Fruit fly (Drosophila melanogaster) whole organism, embryonic: ENCODE data around the gene CG42263.

Experiments used
- Awh ChIP-seq: fragments of 200-800 bp; sonication (Bioruptor generic); IDR thresholded peaks from 2 replicates; pipeline ENCODE4, ENCODE4 v1.3.6; 2022; ENCODE audit warnings: missing biosample characterization, missing genetic modification characterization
- B-H1 ChIP-seq: fragments of 200-800 bp; sonication (Bioruptor generic); IDR thresholded peaks from 3 replicates; pipeline ENCODE4 v1.3.6; 2022; ENCODE audit warnings: missing biosample characterization, missing genetic modification characterization
- Bdp1 ChIP-seq: fragments of 200-800 bp; sonication (Bioruptor generic); optimal IDR thresholded peaks from 3 replicates; lab custom pipeline; 2016; ENCODE audit warnings: missing biosample characterization, missing genetic modification characterization
- CG12769 ChIP-seq: fragments of 200-800 bp; sonication (Bioruptor generic); optimal IDR thresholded peaks from 2 replicates; lab custom pipeline; 2019; ENCODE audit warnings: missing biosample characterization, mild to moderate bottlenecking, missing genetic modification characterization, moderate library complexity
- CG13624 ChIP-seq: fragments of 200-800 bp; sonication (Bioruptor generic); optimal IDR thresholded peaks from 2 replicates; lab custom pipeline; 2016; ENCODE audit warnings: missing biosample characterization, missing genetic modification characterization
- CG13894 ChIP-seq: fragments of 200-800 bp; sonication (Bioruptor generic); optimal IDR thresholded peaks from 3 replicates; lab custom pipeline; 2018; ENCODE audit warnings: missing biosample characterization, mild to moderate bottlenecking, missing genetic modification characterization, moderate library complexity
- CG15514 ChIP-seq: fragments of 200-800 bp; sonication (Bioruptor generic); optimal IDR thresholded peaks from 3 replicates; lab custom pipeline; 2017; ENCODE audit warnings: missing biosample characterization, missing genetic modification characterization, mild to moderate bottlenecking, moderate library complexity, missing genetic modification reagents
- CG2129 ChIP-seq: fragments of 200-800 bp; sonication (Bioruptor generic); IDR thresholded peaks from 2 replicates; pipeline ENCODE4 v1.3.6; 2022; ENCODE audit warnings: missing biosample characterization, missing genetic modification characterization; ENCODE audit not compliant: partially characterized antibody
- CG30020 ChIP-seq: fragments of 200-800 bp; optimal IDR thresholded peaks from 2 replicates; lab custom pipeline; 2019; ENCODE audit warnings: missing biosample characterization, mild to moderate bottlenecking, missing genetic modification characterization, moderate library complexity
- CG3995 ChIP-seq: fragments of 200-800 bp; sonication (Bioruptor generic); optimal IDR thresholded peaks from 3 replicates; lab custom pipeline; 2016; ENCODE audit warnings: missing biosample characterization, missing genetic modification characterization
- CG4328 ChIP-seq: fragments of 200-800 bp; sonication (Bioruptor generic); optimal IDR thresholded peaks from 3 replicates; lab custom pipeline; 2017; ENCODE audit warnings: missing biosample characterization, missing genetic modification reagents, missing genetic modification characterization
- CG43689 ChIP-seq: fragments of 200-800 bp; sonication (Bioruptor generic); IDR thresholded peaks from 2 replicates; pipeline ENCODE4 v1.3.6; 2022; ENCODE audit warnings: missing biosample characterization, missing genetic modification characterization
- CG6689 ChIP-seq: fragments of 200-800 bp; sonication (Bioruptor generic); IDR thresholded peaks from 2 replicates; pipeline ENCODE4 v1.3.6; 2022; ENCODE audit warnings: missing biosample characterization, missing genetic modification characterization
- CG6854 ChIP-seq: fragments of 200-800 bp; sonication (Bioruptor generic); optimal IDR thresholded peaks from 3 replicates; lab custom pipeline; 2017; ENCODE audit warnings: missing biosample characterization, mild to moderate bottlenecking, missing genetic modification characterization
- CG7271 ChIP-seq: fragments of 200-800 bp; sonication (Bioruptor generic); optimal IDR thresholded peaks from 2 replicates; lab custom pipeline; 2018; ENCODE audit warnings: missing biosample characterization, mild to moderate bottlenecking, missing genetic modification characterization, moderate library complexity
- CG7556 ChIP-seq: fragments of 200-800 bp; sonication (Bioruptor generic); optimal IDR thresholded peaks from 2 replicates; lab custom pipeline; 2017; ENCODE audit warnings: missing biosample characterization, mild to moderate bottlenecking, missing genetic modification characterization
- CG8089 ChIP-seq: fragments of 200-800 bp; sonication (Bioruptor generic); optimal IDR thresholded peaks from 3 replicates; lab custom pipeline; 2016; ENCODE audit warnings: missing biosample characterization, missing genetic modification characterization
- CG8765 ChIP-seq: fragments of 200-800 bp; sonication (Bioruptor generic); IDR thresholded peaks from 2 replicates; pipeline ENCODE4 v1.3.6; 2022; ENCODE audit warnings: missing biosample characterization, missing genetic modification characterization
- CG9215 ChIP-seq: fragments of 200-800 bp; sonication (Bioruptor generic); IDR thresholded peaks from 2 replicates; pipeline ENCODE4 v1.3.6; 2022; ENCODE audit warnings: missing biosample characterization, missing genetic modification characterization
- CG9876 ChIP-seq: fragments of 200-800 bp; sonication (Bioruptor generic); optimal IDR thresholded peaks from 2 replicates; lab custom pipeline; 2016; ENCODE audit warnings: missing biosample characterization, missing genetic modification characterization
- D19A ChIP-seq: fragments of 200-800 bp; optimal IDR thresholded peaks from 3 replicates; lab custom pipeline; 2019; ENCODE audit warnings: missing biosample characterization, mild to moderate bottlenecking, missing genetic modification characterization, moderate library complexity
- Elba2 ChIP-seq: fragments of 200-800 bp; sonication (Bioruptor generic); optimal IDR thresholded peaks from 3 replicates; lab custom pipeline; 2016; ENCODE audit warnings: missing biosample characterization, missing genetic modification characterization
- Ets97D ChIP-seq: fragments of 200-800 bp; sonication (Bioruptor generic); optimal IDR thresholded peaks from 3 replicates; lab custom pipeline; 2016; ENCODE audit warnings: missing biosample characterization, missing genetic modification characterization
- GATAe ChIP-seq: fragments of 200-800 bp; sonication (Bioruptor generic); conservative IDR thresholded peaks from 2 replicates; pipeline ENCODE4 v1.3.6; 2022; ENCODE audit warnings: missing biosample characterization, missing genetic modification characterization
- HLH4C ChIP-seq: fragments of 200-800 bp; sonication (Bioruptor generic); IDR thresholded peaks from 3 replicates; pipeline ENCODE4 v1.3.6; 2022; ENCODE audit warnings: missing biosample characterization, missing genetic modification characterization; ENCODE audit not compliant: partially characterized antibody
- HLH54F ChIP-seq: fragments of 200-800 bp; sonication (Bioruptor generic); optimal IDR thresholded peaks from 3 replicates; lab custom pipeline; 2016; ENCODE audit warnings: missing biosample characterization, missing genetic modification characterization
- HmgD ChIP-seq: fragments of 200-800 bp; sonication (Bioruptor generic); optimal IDR thresholded peaks from 3 replicates; lab custom pipeline; 2016; ENCODE audit warnings: missing biosample characterization, missing genetic modification characterization
- Lim3 ChIP-seq: fragments of 200-800 bp; sonication (Bioruptor generic); IDR thresholded peaks from 2 replicates; pipeline ENCODE4 v1.3.6; 2022; ENCODE audit warnings: missing biosample characterization, missing genetic modification characterization
- Mrtf ChIP-seq: fragments of 200-800 bp; sonication (Bioruptor generic); IDR thresholded peaks from 3 replicates; pipeline ENCODE4 v1.3.6; 2022; ENCODE audit warnings: missing biosample characterization, missing genetic modification characterization
- NFAT ChIP-seq: fragments of 200-800 bp; sonication (Bioruptor generic); IDR thresholded peaks from 2 replicates; pipeline ENCODE4 v1.3.6; 2022; ENCODE audit warnings: missing biosample characterization, missing genetic modification characterization
- Poxn ChIP-seq: fragments of 200-800 bp; sonication (Bioruptor generic); IDR thresholded peaks from 2 replicates; pipeline ENCODE4 v1.3.6; 2022; ENCODE audit warnings: missing biosample characterization, missing genetic modification characterization
- bbx ChIP-seq: fragments of 200-800 bp; sonication (Bioruptor generic); IDR thresholded peaks from 2 replicates; pipeline ENCODE4 v1.3.6; 2022; ENCODE audit warnings: missing biosample characterization, missing genetic modification characterization; ENCODE audit not compliant: partially characterized antibody
- dimm ChIP-seq: fragments of 200-800 bp; sonication (Bioruptor generic); IDR thresholded peaks from 2 replicates; pipeline ENCODE4 v1.3.6; 2022; ENCODE audit warnings: missing biosample characterization, missing genetic modification characterization
- dysf ChIP-seq: fragments of 200-800 bp; sonication (Bioruptor generic); IDR thresholded peaks from 3 replicates; pipeline ENCODE4 v1.3.6; 2022; ENCODE audit warnings: missing biosample characterization, missing genetic modification characterization
- gfzf ChIP-seq: fragments of 200-800 bp; sonication (Bioruptor generic); optimal IDR thresholded peaks from 2 replicates; lab custom pipeline; 2016; ENCODE audit warnings: missing biosample characterization, mild to moderate bottlenecking, missing genetic modification characterization, moderate library complexity
- gsb-n ChIP-seq: fragments of 200-800 bp; sonication (Bioruptor generic); optimal IDR thresholded peaks from 3 replicates; lab custom pipeline; 2018; ENCODE audit warnings: missing biosample characterization, mild to moderate bottlenecking, missing genetic modification characterization
- hth ChIP-seq: fragments of >200 bp; optimal IDR thresholded peaks from 2 replicates; lab custom pipeline; 2017; ENCODE audit warnings: inconsistent platforms
- jumu ChIP-seq: fragments of 200-800 bp; sonication (Bioruptor generic); optimal IDR thresholded peaks from 3 replicates; lab custom pipeline; 2016; ENCODE audit warnings: missing biosample characterization, missing genetic modification characterization
- kah ChIP-seq: fragments of 200-800 bp; sonication (Bioruptor generic); optimal IDR thresholded peaks from 2 replicates; lab custom pipeline; 2018; ENCODE audit warnings: missing biosample characterization, mild to moderate bottlenecking, missing genetic modification characterization
- kay ChIP-seq: fragments of 200-800 bp; sonication (Bioruptor generic); optimal IDR thresholded peaks from 2 replicates; lab custom pipeline; 2016; ENCODE audit warnings: missing biosample characterization, missing genetic modification characterization
- nerfin-2 ChIP-seq: fragments of 200-800 bp; sonication (Bioruptor generic); IDR thresholded peaks from 2 replicates; pipeline ENCODE4 v1.3.6; 2022; ENCODE audit warnings: missing biosample characterization, missing genetic modification characterization; ENCODE audit not compliant: partially characterized antibody
- peb ChIP-seq: fragments of 200-800 bp; sonication (Bioruptor generic); IDR thresholded peaks from 2 replicates; pipeline ENCODE4 v1.3.6; 2022; ENCODE audit warnings: missing biosample characterization, missing genetic modification characterization
- pfk ChIP-seq: fragments of 200-800 bp; sonication (Bioruptor generic); optimal IDR thresholded peaks from 2 replicates; lab custom pipeline; 2018; ENCODE audit warnings: missing biosample characterization, mild to moderate bottlenecking, missing genetic modification characterization, moderate library complexity
- phol ChIP-seq: fragments of 200-800 bp; sonication (Bioruptor generic); optimal IDR thresholded peaks from 3 replicates; lab custom pipeline; 2018; ENCODE audit warnings: missing biosample characterization, mild to moderate bottlenecking, missing genetic modification characterization, moderate library complexity
- ranshi ChIP-seq: fragments of 200-800 bp; sonication (Bioruptor generic); IDR thresholded peaks from 2 replicates; pipeline ENCODE4 v1.3.6; 2022; ENCODE audit warnings: missing biosample characterization, missing genetic modification characterization
- salm ChIP-seq: fragments of 200-800 bp; sonication (Bioruptor generic); optimal IDR thresholded peaks from 2 replicates; lab custom pipeline; 2018; ENCODE audit warnings: missing biosample characterization, mild to moderate bottlenecking, missing genetic modification characterization
- sima ChIP-seq: fragments of 200-800 bp; sonication (Bioruptor generic); optimal IDR thresholded peaks from 2 replicates; lab custom pipeline; 2016; ENCODE audit warnings: missing biosample characterization, missing genetic modification characterization
- so ChIP-seq: fragments of 200-800 bp; sonication (Bioruptor generic); IDR thresholded peaks from 3 replicates; pipeline ENCODE4 v1.3.6; 2022; ENCODE audit warnings: missing biosample characterization, missing genetic modification characterization
- stwl ChIP-seq: fragments of 200-800 bp; sonication (Bioruptor generic); optimal IDR thresholded peaks from 3 replicates; lab custom pipeline; 2018; ENCODE audit warnings: missing biosample characterization, mild to moderate bottlenecking, missing genetic modification characterization, moderate library complexity
- sug ChIP-seq: fragments of 200-800 bp; optimal IDR thresholded peaks from 2 replicates; lab custom pipeline; 2019; ENCODE audit warnings: missing biosample characterization, mild to moderate bottlenecking, missing genetic modification characterization, moderate library complexity
- vfl ChIP-seq: fragments of 200-800 bp; sonication (Bioruptor generic); optimal IDR thresholded peaks from 2 replicates; lab custom pipeline; 2016; ENCODE audit warnings: missing biosample characterization, missing genetic modification characterization
- zfh2 ChIP-seq: fragments of 200-800 bp; sonication (Bioruptor generic); optimal IDR thresholded peaks from 2 replicates; lab custom pipeline; 2016; ENCODE audit warnings: missing biosample characterization, missing genetic modification characterization

Gene CG42263

DNA sequence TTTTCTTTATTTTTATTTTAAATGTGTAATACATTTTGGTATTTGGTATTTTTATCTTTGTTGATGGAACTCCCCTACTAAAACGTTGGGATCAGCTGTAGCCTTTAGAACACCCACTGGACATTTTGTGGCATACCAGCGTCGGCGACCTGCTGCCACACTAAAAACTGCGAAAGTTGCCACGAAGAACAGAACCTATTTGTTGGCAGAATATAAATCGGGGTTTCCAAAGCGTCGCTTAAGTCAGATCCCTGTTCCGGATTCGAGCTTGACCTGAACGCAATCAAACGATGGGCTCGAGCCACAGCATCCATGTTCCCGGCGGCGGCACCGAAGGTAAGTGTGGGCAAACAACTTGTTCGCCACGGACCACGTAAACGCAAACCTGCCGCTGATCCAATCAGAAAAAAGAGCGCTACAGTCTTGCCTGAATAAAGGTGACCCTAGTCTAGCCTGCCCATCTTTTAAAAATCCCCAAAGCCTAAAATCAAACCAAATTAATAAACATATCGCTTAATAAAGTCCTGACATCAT is 30.8 kb downstream of the CG42263 start, which contains the start of gene Grasp65 (continued):
- TF ChIP-seq kay (GFP tag; lab: Kevin White, UChicago) (no peak), CG3995 (GFP tag; lab: Kevin White, UChicago) (no peak), Bdp1 (GFP tag; lab: Kevin White, UChicago) (no peak), CG13894 (tag; lab: Kevin White, UChicago) (no peak), stwl (tag; lab: Kevin White, UChicago) (peak; percentile 21), dysf (GFP tag; lab: Robert Waterston, UW) (0 out of 3 replicates have a peak, but pooled peaks have one; percentile 17), CG4328 (GFP tag; lab: Kevin White, UChicago) (no peak), Lim3 (GFP tag; lab: Robert Waterston, UW) (no peak), CG12769 (no peak), D19A (peak; percentile 21), vfl (no peak), kah (GFP tag; lab: Kevin White, UChicago) (peak; percentile 58), HLH54F (GFP tag; lab: Kevin White, UChicago) (no peak), peb (GFP tag; lab: Robert Waterston, UW) (no peak), CG8089 (GFP tag; lab: Kevin White, UChicago) (no peak), CG8765 (no peak), dimm (no peak), jumu (GFP tag; lab: Kevin White, UChicago) (no peak), CG6854 (GFP tag; lab: Kevin White, UChicago) (no peak), Poxn (GFP tag; lab: Robert Waterston, UW) (no peak), CG30020 (tag; lab: Kevin White, UChicago) (peak; percentile 21), GATAe (GFP tag; lab: Robert Waterston, UW) (no peak), Mrtf (GFP tag; lab: Robert Waterston, UW) (no peak), so (GFP tag; lab: Robert Waterston, UW) (no peak), CG15514 (peak; percentile 39), zfh2 (no peak), CG9215 (GFP tag; lab: Robert Waterston, UW) (no peak), phol (tag; lab: Kevin White, UChicago) (peak; percentile 29), bbx (GFP tag; lab: Robert Waterston, UW) (peak; percentile 40; the same call in 1 of the 2 replicates), HmgD (no peak), hth (lab: Kevin White, UChicago) (no peak), sima (no peak), sug (peak; percentile 27), CG7271 (tag; lab: Kevin White, UChicago) (no peak), pfk (no peak), CG13624 (GFP tag; lab: Kevin White, UChicago) (no peak), B-H1 (no peak), CG7556 (no peak), CG9876 (GFP tag; lab: Kevin White, UChicago) (no peak), CG43689 (GFP tag; lab: Robert Waterston, UW) (no peak), NFAT (GFP tag; lab: Robert Waterston, UW) (no peak), CG2129 (GFP tag; lab: Robert Waterston, UW) (no peak), salm (tag; lab: Kevin White, UChicago) (no peak), HLH4C (GFP tag; lab: Robert Waterston, UW) (no peak), Elba2 (peak; percentile 55), Awh (GFP tag; lab: Robert Waterston, UW) (no peak), nerfin-2 (no peak), ranshi (GFP tag; lab: Robert Waterston, UW) (no peak), Ets97D (GFP tag; lab: Kevin White, UChicago) (no peak), gfzf (GFP tag; lab: Kevin White, UChicago) (peak; percentile 77), gsb-n (tag; lab: Kevin White, UChicago) (no peak), CG6689 (no peak)
